Worm (Caenorhabditis elegans): ENCODE measurements around the gene F36H12.10.

- TF ChIP-seq ham-2 (GFP tag; optimal IDR thresholded peaks at IDR 0.05) = no peak
- no peak for TF ChIP-seq snpc-4 (tag; optimal IDR thresholded peaks at IDR 0.05)
- no peak for TF ChIP-seq unc-62 (GFP tag; optimal IDR thresholded peaks at IDR 0.05)
- no peak for TF ChIP-seq ztf-11 (tag; optimal IDR thresholded peaks at IDR 0.05)
- TF ChIP-seq lsy-2 (tag; optimal IDR thresholded peaks at IDR 0.05) = no peak
Measured at ce11 chrIV:5290547-5290946, 36.0 kb upstream of the F36H12.10 start, which contains the start of gene nlp-47.
